Worm (Caenorhabditis elegans) whole organism, L1 larva: ENCODE measurements around the gene msra-1.

ENCODE experiments used
- F16B12.6 ChIP-seq: fragments of 150-350 bp; optimal IDR thresholded peaks from 2 replicates; lab custom pipeline; 2014; ENCODE audit warnings: missing biosample characterization, missing genetic modification characterization
- ceh-63 ChIP-seq: fragments of 200-800 bp; sonication (Bioruptor generic); optimal IDR thresholded peaks from 2 replicates; lab custom pipeline; 2018; ENCODE audit warnings: mild to moderate bottlenecking, missing genetic modification characterization, missing compliant biosample characterization
- irx-1 ChIP-seq: sonication (generic microtip); optimal IDR thresholded peaks from 2 replicates; lab custom pipeline; 2016; ENCODE audit warnings: missing genetic modification characterization, missing compliant biosample characterization
- lin-13 ChIP-seq: fragments of 150-350 bp; optimal IDR thresholded peaks from 2 replicates; lab custom pipeline; 2014; ENCODE audit warnings: missing biosample characterization, missing genetic modification reagents, missing genetic modification characterization
- nhr-71 ChIP-seq: sonication (generic microtip); optimal IDR thresholded peaks from 2 replicates; lab custom pipeline; 2016; ENCODE audit warnings: mild to moderate bottlenecking, missing genetic modification characterization, moderate library complexity, missing compliant biosample characterization
- tlp-1 ChIP-seq: fragments of 150-350 bp; optimal IDR thresholded peaks from 2 replicates; lab custom pipeline; 2014; ENCODE audit warnings: missing biosample characterization, missing genetic modification characterization
- ztf-4 ChIP-seq: fragments of 150-350 bp; optimal IDR thresholded peaks from 2 replicates; lab custom pipeline; 2014; ENCODE audit warnings: missing biosample characterization, missing genetic modification characterization

Gene msra-1

DNA sequence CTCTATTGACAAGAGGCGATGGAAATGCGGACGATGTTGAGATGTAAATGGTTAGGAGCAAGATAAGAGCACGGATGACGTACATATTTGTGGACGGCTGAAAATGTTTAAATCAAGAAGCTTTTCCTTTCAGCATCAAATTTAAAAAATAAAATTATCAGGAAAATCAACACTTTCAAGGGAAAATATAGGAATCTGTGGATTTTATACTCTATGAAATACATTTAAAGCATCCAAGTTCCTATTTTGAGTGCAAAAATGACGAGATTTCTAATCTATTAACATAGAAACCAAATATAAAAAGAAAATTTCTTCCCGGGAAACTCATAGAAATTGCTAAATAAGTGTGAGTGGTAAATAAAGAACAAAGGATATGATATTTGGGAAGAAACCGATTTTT is 49.8 kb downstream of the msra-1 start, which contains the start of gene F45E12.6:
F45E12.6 (minus strand) TSS at position 101 of the 400 bp plus-strand sequence.
- TF ChIP-seq F16B12.6 (tag; lab: Kevin White, UChicago) (no peak), irx-1 (tag; lab: Kevin White, UChicago) (no peak), nhr-71 (tag; lab: Kevin White, UChicago) (no peak), ztf-4 (tag; lab: Kevin White, UChicago) (no peak), tlp-1 (no peak), lin-13 (GFP tag; lab: Kevin White, UChicago) (no peak), ceh-63 (GFP tag; lab: Kevin White, UChicago) (no peak)
